Worm (Caenorhabditis elegans) whole organism, late embryonic: ENCODE data around the gene F53F8.4.
A peak's percentile ranks its signal among the peaks of the same experiment; 100 is the strongest.

Experiments
- C38D4.7 ChIP-seq: fragments of 200-800 bp; sonication (Bioruptor generic); optimal IDR thresholded peaks from 2 replicates; lab custom pipeline; 2018; ENCODE audit warnings: mild to moderate bottlenecking, missing genetic modification characterization, moderate library complexity, missing compliant biosample characterization
- K09A11.1 ChIP-seq: sonication (generic microtip); optimal IDR thresholded peaks from 2 replicates; lab custom pipeline; 2017; ENCODE audit warnings: antibody characterized with exemption, mild to moderate bottlenecking, missing genetic modification characterization, missing compliant biosample characterization; ENCODE audit not compliant: insufficient read depth
- Y22D7AL.16 ChIP-seq: sonication (generic microtip); optimal IDR thresholded peaks from 2 replicates; lab custom pipeline; 2016; ENCODE audit warnings: missing genetic modification characterization, missing compliant biosample characterization
- ceh-14 ChIP-seq: sonication (generic microtip); optimal IDR thresholded peaks from 2 replicates; lab custom pipeline; 2016; ENCODE audit warnings: missing genotype, missing genetic modification characterization, missing compliant biosample characterization
- ceh-18 ChIP-seq: sonication (generic microtip); optimal IDR thresholded peaks from 2 replicates; lab custom pipeline; 2016; ENCODE audit warnings: missing genetic modification characterization, missing compliant biosample characterization
- ceh-24 ChIP-seq: sonication (generic microtip); optimal IDR thresholded peaks from 2 replicates; lab custom pipeline; 2016; ENCODE audit warnings: mild to moderate bottlenecking, missing genetic modification characterization, missing compliant biosample characterization
- ceh-31 ChIP-seq: sonication (generic microtip); optimal IDR thresholded peaks from 2 replicates; lab custom pipeline; 2016; ENCODE audit warnings: missing genetic modification characterization, missing compliant biosample characterization
- ceh-34 ChIP-seq: sonication (generic microtip); optimal IDR thresholded peaks from 2 replicates; lab custom pipeline; 2016; ENCODE audit warnings: mild to moderate bottlenecking, missing genetic modification characterization, missing compliant biosample characterization
- che-1 ChIP-seq: sonication (generic microtip); optimal IDR thresholded peaks from 2 replicates; lab custom pipeline; 2016; ENCODE audit warnings: mild to moderate bottlenecking, missing genetic modification characterization, missing compliant biosample characterization
- dmd-4 ChIP-seq: sonication (generic microtip); optimal IDR thresholded peaks from 2 replicates; lab custom pipeline; 2016; ENCODE audit warnings: borderline replicate concordance, missing genetic modification characterization, missing compliant biosample characterization
- lin-11 ChIP-seq: fragments of 200-800 bp; sonication (Bioruptor generic); optimal IDR thresholded peaks from 2 replicates; lab custom pipeline; 2018; ENCODE audit warnings: mild to moderate bottlenecking, missing genetic modification characterization, missing compliant biosample characterization
- pax-1 ChIP-seq: fragments of 150-350 bp; optimal IDR thresholded peaks from 2 replicates; lab custom pipeline; 2014; ENCODE audit warnings: missing biosample characterization, missing genetic modification characterization
- sox-2 ChIP-seq: fragments of 200-800 bp; sonication (Bioruptor generic); IDR thresholded peaks from 2 replicates; pipeline ENCODE4 v1.3.6; 2022; ENCODE audit warnings: missing genetic modification reagents, missing genetic modification characterization, missing compliant biosample characterization
- tbx-7 ChIP-seq: sonication (generic microtip); optimal IDR thresholded peaks from 2 replicates; lab custom pipeline; 2016; ENCODE audit warnings: missing genotype, missing genetic modification characterization, missing compliant biosample characterization
- unc-3 ChIP-seq, 2 experiments: fragments of 200-800 bp in 1 of 2; sonication (Bioruptor generic) in 1 of 2; sonication (generic microtip) in 1 of 2; conservative IDR thresholded peaks in 1 of 2; optimal IDR thresholded peaks in 1 of 2; 2 replicates each; pipeline versions ENCODE4 v1.3.6 to Lab custom; 2016 to 2022; ENCODE audit warnings: missing compliant biosample characterization in 2 of 2, missing genetic modification characterization in 2 of 2, missing genetic modification reagents in 1 of 2
- unc-42 ChIP-seq: sonication (generic microtip); optimal IDR thresholded peaks from 2 replicates; lab custom pipeline; 2016; ENCODE audit warnings: missing genotype, missing genetic modification characterization, missing compliant biosample characterization

The F53F8.4 gene

ce11 chrV:20645479-20645878 lies 46.0 kb downstream of the F53F8.4 start:
- TF ChIP-seq ceh-18 (tag; lab: Kevin White, UChicago) = no peak
- TF ChIP-seq unc-42 (tag; lab: Kevin White, UChicago) = peak; percentile 53
- TF ChIP-seq che-1 (tag; lab: Kevin White, UChicago) = no peak
- no peak for TF ChIP-seq ceh-14 (tag; lab: Kevin White, UChicago)
- no peak for TF ChIP-seq C38D4.7
- no peak for TF ChIP-seq Y22D7AL.16 (tag; lab: Kevin White, UChicago)
- TF ChIP-seq ceh-34 (tag; lab: Kevin White, UChicago) = no peak
- TF ChIP-seq pax-1 (tag; lab: Kevin White, UChicago) = no peak

ce11 chrV:20641896-20642295 lies 49.6 kb downstream of the F53F8.4 start, which contains the start of gene srxa-15:
Gene srxa-15 (plus strand): TSS chrV:20642196.
- no peak for TF ChIP-seq unc-42 (tag; lab: Kevin White, UChicago)
- no peak for TF ChIP-seq dmd-4 (tag; lab: Kevin White, UChicago)
- no peak for TF ChIP-seq che-1 (tag; lab: Kevin White, UChicago)
- TF ChIP-seq ceh-24 (tag; lab: Kevin White, UChicago) = no peak
- TF ChIP-seq ceh-31 = no peak
- TF ChIP-seq tbx-7 (tag; lab: Kevin White, UChicago) = no peak
- no peak for TF ChIP-seq K09A11.1 (tag; lab: Kevin White, UChicago)
- no peak for TF ChIP-seq sox-2 (GFP tag; lab: Robert Waterston, UW)
- TF ChIP-seq lin-11 = no peak
- no peak for TF ChIP-seq unc-3 (GFP tag; conservative IDR thresholded peaks at IDR 0.05; lab: Robert Waterston, UW)
- no peak for TF ChIP-seq unc-3 (tag; optimal IDR thresholded peaks at IDR 0.05; lab: Kevin White, UChicago)
